Worm (Caenorhabditis elegans): Measurements from ENCODE around the gene srh-56.

ce11 chrV:2742298-2742697 is 29.4 kb upstream of the srh-56 start, which contains the start of gene srg-62:
- no peak for TF ChIP-seq skn-1 (tag; optimal IDR thresholded peaks at IDR 0.05)
- no peak for TF ChIP-seq nhr-77 (tag; optimal IDR thresholded peaks at IDR 0.05)
- TF ChIP-seq F37D6.2 (tag; optimal IDR thresholded peaks at IDR 0.05): no peak
- no peak for TF ChIP-seq snpc-4 (tag; optimal IDR thresholded peaks at IDR 0.05)
- no peak for TF ChIP-seq unc-130 (GFP tag; optimal IDR thresholded peaks at IDR 0.05)
- TF ChIP-seq aly-2 (tag; optimal IDR thresholded peaks at IDR 0.05): no peak
- TF ChIP-seq fos-1 (tag; optimal IDR thresholded peaks at IDR 0.05): no peak
- no peak for TF ChIP-seq hif-1 (tag; optimal IDR thresholded peaks at IDR 0.05)

All from whole organism, L4 larva.